Fruit fly (Drosophila melanogaster) whole organism, adult: ENCODE data around the gene Mst98Ca.

Experiments used
- CG11617 ChIP-seq: fragments of 200-800 bp; sonication (Bioruptor generic); optimal IDR thresholded peaks from 2 replicates; lab custom pipeline; 2017; ENCODE audit warnings: mild to moderate bottlenecking, missing biosample characterization, missing genetic modification reagents, missing genetic modification characterization
- CG12768 ChIP-seq: fragments of 200-800 bp; sonication (Bioruptor generic); optimal IDR thresholded peaks from 2 replicates; lab custom pipeline; 2017; ENCODE audit warnings: missing biosample characterization, missing genetic modification characterization, mild to moderate bottlenecking, moderate library complexity, missing genetic modification reagents
- CG14711 ChIP-seq: fragments of 200-800 bp; sonication (Bioruptor generic); optimal IDR thresholded peaks from 2 replicates; lab custom pipeline; 2018; ENCODE audit warnings: missing biosample characterization, mild to moderate bottlenecking, missing genetic modification characterization, moderate library complexity
- CG1620 ChIP-seq: fragments of 200-800 bp; sonication (Bioruptor generic); optimal IDR thresholded peaks from 2 replicates; lab custom pipeline; 2016; ENCODE audit warnings: missing biosample characterization, missing genetic modification characterization
- CG33017 ChIP-seq: fragments of 200-800 bp; sonication (Bioruptor generic); optimal IDR thresholded peaks from 2 replicates; lab custom pipeline; 2018; ENCODE audit warnings: missing biosample characterization, mild to moderate bottlenecking, missing genetic modification characterization, moderate library complexity
- CG5204 ChIP-seq: fragments of 200-800 bp; sonication (Bioruptor generic); optimal IDR thresholded peaks from 2 replicates; lab custom pipeline; 2016; ENCODE audit warnings: missing biosample characterization, missing genetic modification characterization
- CG7045 ChIP-seq: fragments of 200-800 bp; sonication (Bioruptor generic); optimal IDR thresholded peaks from 2 replicates; lab custom pipeline; 2017; ENCODE audit warnings: missing biosample characterization, mild to moderate bottlenecking, missing genetic modification characterization
- CG7101 ChIP-seq: fragments of 200-800 bp; sonication (Bioruptor generic); optimal IDR thresholded peaks from 2 replicates; lab custom pipeline; 2018; ENCODE audit warnings: missing biosample characterization, mild to moderate bottlenecking, missing genetic modification characterization, moderate library complexity
- Clk ChIP-seq: fragments of 200-800 bp; sonication (Bioruptor generic); optimal IDR thresholded peaks from 2 replicates; lab custom pipeline; 2017; ENCODE audit warnings: missing biosample characterization, missing genetic modification characterization
- cic ChIP-seq: fragments of 200-800 bp; sonication (Bioruptor generic); optimal IDR thresholded peaks from 2 replicates; lab custom pipeline; 2017; ENCODE audit warnings: missing biosample characterization, mild to moderate bottlenecking, missing genetic modification characterization, moderate library complexity
- kay ChIP-seq: fragments of 200-800 bp; sonication (Bioruptor generic); peaks from one replicate; lab custom pipeline; 2016; ENCODE audit warnings: missing biosample characterization, missing genetic modification characterization, borderline replicate concordance
- pad ChIP-seq: fragments of 200-800 bp; sonication (Bioruptor generic); optimal IDR thresholded peaks from 3 replicates; lab custom pipeline; 2017; ENCODE audit warnings: missing biosample characterization, missing genetic modification characterization, mild to moderate bottlenecking, moderate library complexity, missing genetic modification reagents
- toe ChIP-seq: fragments of 200-800 bp; sonication (Bioruptor generic); optimal IDR thresholded peaks from 2 replicates; lab custom pipeline; 2016; ENCODE audit warnings: missing biosample characterization, missing genetic modification characterization

- no peak for TF ChIP-seq CG12768 (GFP tag; lab: Kevin White, UChicago)
- no peak for TF ChIP-seq CG33017 (tag; lab: Kevin White, UChicago)
- no peak for TF ChIP-seq CG1620 (GFP tag; lab: Kevin White, UChicago)
- no peak for TF ChIP-seq CG7045 (GFP tag; lab: Kevin White, UChicago)
- TF ChIP-seq Clk (GFP tag; lab: Kevin White, UChicago): no peak
- no peak for TF ChIP-seq pad (GFP tag; lab: Kevin White, UChicago)
- no peak for TF ChIP-seq cic (GFP tag; lab: Kevin White, UChicago)
- no peak for TF ChIP-seq CG11617 (GFP tag; lab: Kevin White, UChicago)
- TF ChIP-seq toe (GFP tag; lab: Kevin White, UChicago): no peak
- no peak for TF ChIP-seq CG14711
- no peak for TF ChIP-seq CG5204 (GFP tag; lab: Kevin White, UChicago)
- no peak for TF ChIP-seq CG7101 (tag; lab: Kevin White, UChicago)
- TF ChIP-seq kay: peak; percentile 84
These were observed 36.0 kb downstream of the Mst98Ca start for dm6 chr3R:28327132-28327531.
